Worm (Caenorhabditis elegans) whole organism, late embryonic: ENCODE results near the gene cyp-35C1.

ENCODE experiments used
- C38D4.7 ChIP-seq: fragments of 200-800 bp; sonication (Bioruptor generic); optimal IDR thresholded peaks from 2 replicates; lab custom pipeline; 2018; ENCODE audit warnings: mild to moderate bottlenecking, missing genetic modification characterization, moderate library complexity, missing compliant biosample characterization
- K02D7.2 ChIP-seq: sonication (generic microtip); optimal IDR thresholded peaks from 2 replicates; lab custom pipeline; 2017; ENCODE audit warnings: mild to moderate bottlenecking, missing genetic modification characterization, missing compliant biosample characterization
- K09A11.1 ChIP-seq: sonication (generic microtip); optimal IDR thresholded peaks from 2 replicates; lab custom pipeline; 2017; ENCODE audit warnings: antibody characterized with exemption, mild to moderate bottlenecking, missing genetic modification characterization, missing compliant biosample characterization; ENCODE audit not compliant: insufficient read depth
- ceh-19 ChIP-seq: fragments of 200-800 bp; sonication (Bioruptor generic); optimal IDR thresholded peaks from 2 replicates; lab custom pipeline; 2018; ENCODE audit warnings: mild to moderate bottlenecking, missing genetic modification characterization, missing compliant biosample characterization
- ceh-22 ChIP-seq: sonication (generic microtip); optimal IDR thresholded peaks from 2 replicates; lab custom pipeline; 2017; ENCODE audit warnings: missing biosample characterization, missing genetic modification characterization
- ceh-24 ChIP-seq: sonication (generic microtip); optimal IDR thresholded peaks from 2 replicates; lab custom pipeline; 2016; ENCODE audit warnings: mild to moderate bottlenecking, missing genetic modification characterization, missing compliant biosample characterization
- ceh-30 ChIP-seq: fragments of 150-350 bp; optimal IDR thresholded peaks from 2 replicates; lab custom pipeline; 2014; ENCODE audit warnings: missing biosample characterization, missing genetic modification characterization
- ceh-34 ChIP-seq: sonication (generic microtip); optimal IDR thresholded peaks from 2 replicates; lab custom pipeline; 2016; ENCODE audit warnings: mild to moderate bottlenecking, missing genetic modification characterization, missing compliant biosample characterization
- ceh-45 ChIP-seq: fragments of 200-800 bp; sonication (Bioruptor generic); IDR thresholded peaks from 2 replicates; pipeline ENCODE4 v1.3.6; 2022; ENCODE audit warnings: missing genetic modification reagents, missing genetic modification characterization, missing compliant biosample characterization
- ceh-9 ChIP-seq: sonication (generic microtip); optimal IDR thresholded peaks from 2 replicates; lab custom pipeline; 2016; ENCODE audit warnings: mild to moderate bottlenecking, missing genetic modification characterization, inconsistent platforms, missing compliant biosample characterization
- che-1 ChIP-seq: sonication (generic microtip); optimal IDR thresholded peaks from 2 replicates; lab custom pipeline; 2016; ENCODE audit warnings: mild to moderate bottlenecking, missing genetic modification characterization, missing compliant biosample characterization
- dve-1 ChIP-seq: sonication (generic microtip); optimal IDR thresholded peaks from 2 replicates; lab custom pipeline; 2017; ENCODE audit warnings: antibody characterized with exemption, mild to moderate bottlenecking, missing genetic modification characterization, missing compliant biosample characterization
- elt-4 ChIP-seq: sonication (generic microtip); optimal IDR thresholded peaks from 2 replicates; lab custom pipeline; 2016; ENCODE audit warnings: missing genetic modification characterization, missing compliant biosample characterization
- fax-1 ChIP-seq: sonication (generic microtip); optimal IDR thresholded peaks from 2 replicates; lab custom pipeline; 2016; ENCODE audit warnings: missing genotype, missing genetic modification characterization, missing compliant biosample characterization
- fkh-10 ChIP-seq: fragments of 150-350 bp; optimal IDR thresholded peaks from 2 replicates; lab custom pipeline; 2014; ENCODE audit warnings: missing biosample characterization, missing genetic modification reagents, missing genetic modification characterization
- hlh-15 ChIP-seq: sonication (generic microtip); optimal IDR thresholded peaks from 2 replicates; lab custom pipeline; 2016; ENCODE audit warnings: missing genetic modification characterization, missing compliant biosample characterization
- hlh-6 ChIP-seq: sonication (generic microtip); optimal IDR thresholded peaks from 2 replicates; lab custom pipeline; 2016; ENCODE audit warnings: missing genotype, missing genetic modification characterization, missing compliant biosample characterization
- hlh-8 ChIP-seq: sonication (generic microtip); optimal IDR thresholded peaks from 2 replicates; lab custom pipeline; 2016; ENCODE audit warnings: missing genotype, missing genetic modification characterization, missing compliant biosample characterization
- lim-6 ChIP-seq: sonication (generic microtip); optimal IDR thresholded peaks from 2 replicates; lab custom pipeline; 2016; ENCODE audit warnings: missing genetic modification characterization, missing compliant biosample characterization
- madf-2 ChIP-seq: sonication (generic microtip); optimal IDR thresholded peaks from 2 replicates; lab custom pipeline; 2017; ENCODE audit warnings: missing genetic modification characterization, missing compliant biosample characterization
- mec-3 ChIP-seq: sonication (generic microtip); optimal IDR thresholded peaks from 2 replicates; lab custom pipeline; 2016; ENCODE audit warnings: borderline replicate concordance, missing genetic modification characterization, missing compliant biosample characterization
- nhr-232 ChIP-seq: sonication (generic microtip); optimal IDR thresholded peaks from 2 replicates; lab custom pipeline; 2016; ENCODE audit warnings: missing genetic modification characterization, missing compliant biosample characterization
- npax-4 ChIP-seq: sonication (generic microtip); optimal IDR thresholded peaks from 2 replicates; lab custom pipeline; 2016; ENCODE audit warnings: missing genetic modification characterization, missing compliant biosample characterization
- odd-2 ChIP-seq: sonication (generic microtip); optimal IDR thresholded peaks from 2 replicates; lab custom pipeline; 2017; ENCODE audit warnings: antibody characterized with exemption, mild to moderate bottlenecking, missing genetic modification characterization, missing compliant biosample characterization
- pag-3 ChIP-seq: sonication (generic microtip); optimal IDR thresholded peaks from 2 replicates; lab custom pipeline; 2016; ENCODE audit warnings: missing compliant biosample characterization, missing genetic modification characterization, borderline replicate concordance
- pax-1 ChIP-seq: fragments of 150-350 bp; optimal IDR thresholded peaks from 2 replicates; lab custom pipeline; 2014; ENCODE audit warnings: missing biosample characterization, missing genetic modification characterization
- pha-2 ChIP-seq: sonication (generic microtip); optimal IDR thresholded peaks from 2 replicates; lab custom pipeline; 2017; ENCODE audit warnings: mild to moderate bottlenecking, missing genetic modification characterization, missing compliant biosample characterization
- pha-4 ChIP-seq: fragments of 150-350 bp; optimal IDR thresholded peaks from 2 replicates; lab custom pipeline; 2018; ENCODE audit warnings: missing biosample characterization, missing genetic modification reagents, missing genetic modification characterization
- pqm-1 ChIP-seq: sonication (generic microtip); optimal IDR thresholded peaks from 2 replicates; lab custom pipeline; 2016; ENCODE audit warnings: missing genetic modification characterization, missing compliant biosample characterization
- pros-1 ChIP-seq: fragments of 150-350 bp; optimal IDR thresholded peaks from 2 replicates; lab custom pipeline; 2014; ENCODE audit warnings: missing biosample characterization, missing genetic modification reagents, missing genetic modification characterization
- rnt-1 ChIP-seq: sonication (generic microtip); optimal IDR thresholded peaks from 2 replicates; lab custom pipeline; 2016; ENCODE audit warnings: missing genetic modification characterization, missing compliant biosample characterization
- sox-4 ChIP-seq: sonication (generic microtip); optimal IDR thresholded peaks from 2 replicates; lab custom pipeline; 2017; ENCODE audit warnings: mild to moderate bottlenecking, missing genetic modification characterization, inconsistent platforms, missing compliant biosample characterization
- tbx-7 ChIP-seq: sonication (generic microtip); optimal IDR thresholded peaks from 2 replicates; lab custom pipeline; 2016; ENCODE audit warnings: missing genotype, missing genetic modification characterization, missing compliant biosample characterization
- unc-86 ChIP-seq: sonication (generic microtip); optimal IDR thresholded peaks from 2 replicates; lab custom pipeline; 2016; ENCODE audit warnings: missing genetic modification characterization, missing compliant biosample characterization

Gene cyp-35C1

ce11 chrV:13936052-13936451, 37.8 kb upstream of the cyp-35C1 start:
- TF ChIP-seq unc-86 (tag; lab: Kevin White, UChicago) (no peak), K02D7.2 (tag; lab: Kevin White, UChicago) (no peak), hlh-15 (tag; lab: Kevin White, UChicago) (no peak), npax-4 (tag; lab: Kevin White, UChicago) (no peak), ceh-34 (tag; lab: Kevin White, UChicago) (no peak), nhr-232 (tag; lab: Kevin White, UChicago) (no peak)

ce11 chrV:13935423-13935822, 37.1 kb upstream of the cyp-35C1 start:
- TF ChIP-seq ceh-22 (tag; lab: Kevin White, UChicago) (no peak), hlh-6 (no peak), che-1 (tag; lab: Kevin White, UChicago) (no peak), fkh-10 (GFP tag; lab: Kevin White, UChicago) (no peak)

ce11 chrV:13934545-13934944, 36.3 kb upstream of the cyp-35C1 start, which contains the start of gene R10D12.1:
Gene R10D12.1 (minus strand): TSS chrV:13934645.
- TF ChIP-seq mec-3 (tag; lab: Kevin White, UChicago) = no peak
- TF ChIP-seq ceh-45 = no peak
- TF ChIP-seq pax-1 (tag; lab: Kevin White, UChicago) = no peak
- TF ChIP-seq ceh-19 = no peak
- TF ChIP-seq fax-1 = no peak

ce11 chrV:13931952-13932351, 33.7 kb upstream of the cyp-35C1 start:
- TF ChIP-seq hlh-6 = no peak
- TF ChIP-seq C38D4.7 = no peak
- no peak for TF ChIP-seq unc-86 (tag; lab: Kevin White, UChicago)
- TF ChIP-seq ceh-30 (tag; lab: Kevin White, UChicago) = no peak
- TF ChIP-seq ceh-9 (tag; lab: Kevin White, UChicago) = no peak
- TF ChIP-seq pqm-1 (tag; lab: Kevin White, UChicago) = no peak

DNA sequence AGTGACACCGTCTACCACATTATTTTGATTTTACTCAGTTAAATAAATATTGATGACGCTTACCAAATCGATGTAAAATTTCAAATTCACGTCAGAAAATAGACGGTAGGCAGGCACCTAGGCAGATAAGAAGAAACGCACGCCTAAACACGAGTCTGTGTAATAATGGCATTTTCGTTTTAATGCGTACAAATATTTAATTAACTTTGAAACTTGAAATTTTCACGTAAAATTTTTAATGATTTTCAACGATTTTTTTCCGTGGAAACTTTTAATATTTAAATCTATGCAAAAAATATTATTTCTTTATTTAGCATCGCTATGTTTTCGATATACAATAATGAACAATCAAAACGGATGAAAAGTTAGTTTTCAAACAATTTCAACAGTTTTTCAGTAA, 32.9 kb upstream of the cyp-35C1 start, which contains the start of gene C06B3.16:
Gene C06B3.16, plus strand, starts transcription at position 301 of the 400 bp plus-strand sequence.
- TF ChIP-seq npax-4 (tag; lab: Kevin White, UChicago) = no peak
- TF ChIP-seq nhr-232 (tag; lab: Kevin White, UChicago) = no peak
- TF ChIP-seq ceh-24 (tag; lab: Kevin White, UChicago) = no peak
- TF ChIP-seq elt-4 (tag; lab: Kevin White, UChicago) = no peak
- no peak for TF ChIP-seq che-1 (tag; lab: Kevin White, UChicago)
- no peak for TF ChIP-seq rnt-1
- TF ChIP-seq fax-1 = no peak
- no peak for TF ChIP-seq pag-3 (tag; lab: Kevin White, UChicago)
- no peak for TF ChIP-seq K09A11.1 (tag; lab: Kevin White, UChicago)
- no peak for TF ChIP-seq pros-1
- TF ChIP-seq sox-4 (tag; lab: Kevin White, UChicago) = no peak
- TF ChIP-seq mec-3 (tag; lab: Kevin White, UChicago) = no peak
- TF ChIP-seq odd-2 (tag; lab: Kevin White, UChicago) = no peak
- no peak for TF ChIP-seq madf-2 (tag; lab: Kevin White, UChicago)
- no peak for TF ChIP-seq lim-6
- TF ChIP-seq dve-1 (tag; lab: Kevin White, UChicago) = no peak
- TF ChIP-seq hlh-8 = no peak
- TF ChIP-seq pha-4 (tag; lab: Kevin White, UChicago) = no peak
- no peak for TF ChIP-seq pha-2 (tag; lab: Kevin White, UChicago)
- no peak for TF ChIP-seq tbx-7 (tag; lab: Kevin White, UChicago)
